Worm (Caenorhabditis elegans): ENCODE measurements around the gene enu-3.6.

enu-3.6 gene

DNA sequence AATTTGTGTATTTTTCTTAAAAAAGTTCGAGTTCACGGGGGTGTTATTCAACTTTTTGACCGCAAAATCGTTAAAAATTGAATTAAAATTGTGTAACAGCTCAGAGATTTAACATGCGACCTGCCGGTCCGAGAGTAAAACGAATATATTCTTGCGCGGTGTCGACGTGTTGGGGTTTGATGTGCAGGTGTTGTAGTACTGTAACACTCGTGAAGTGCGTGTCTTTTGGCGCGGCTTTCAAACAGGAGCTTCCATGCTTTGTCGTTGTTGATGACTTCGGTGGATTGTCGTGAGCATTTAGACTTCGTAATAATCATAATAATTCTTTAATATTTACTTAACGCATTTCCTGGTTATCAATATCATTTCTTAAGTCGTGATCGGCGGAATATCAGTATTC lies 19.7 kb upstream of the enu-3.6 start, which contains the start of gene tat-3 (continued):
- TF ChIP-seq K12H6.12 (tag; optimal IDR thresholded peaks at IDR 0.05) (no peak), F57C9.4 (tag; optimal IDR thresholded peaks at IDR 0.05) (no peak), lag-1 (GFP tag; IDR thresholded peaks at IDR 0.05) (no peak), ZK185.1 (tag; optimal IDR thresholded peaks at IDR 0.05; ENCODE audit: poor library complexity, severe bottlenecking) (no peak), F55B11.4 (tag; optimal IDR thresholded peaks at IDR 0.05; ENCODE audit: borderline replicate concordance, insufficient read depth) (no peak), ceh-79 (tag; optimal IDR thresholded peaks at IDR 0.05) (no peak), ekl-4 (GFP tag; IDR thresholded peaks at IDR 0.05) (0 out of 2 replicates have a peak, but pooled peaks have one; percentile 20), ceh-91 (GFP tag; IDR thresholded peaks at IDR 0.05) (peak; percentile 33; the same call in 1 of the 2 replicates), ztf-22 (GFP tag; optimal IDR thresholded peaks at IDR 0.05) (no peak), D2030.7 (GFP tag; IDR thresholded peaks at IDR 0.05) (peak; percentile 34; the same call in 1 of the 2 replicates), rcor-1 (GFP tag; IDR thresholded peaks at IDR 0.05) (no peak), mel-28 (tag; optimal IDR thresholded peaks at IDR 0.05; ENCODE audit: borderline replicate concordance) (no peak), Y56A3A.18 (GFP tag; IDR thresholded peaks at IDR 0.05) (no peak), Y95B8A.8 (GFP tag; IDR thresholded peaks at IDR 0.05) (no peak), ztf-26 (tag; optimal IDR thresholded peaks at IDR 0.05) (no peak), F33H1.4 (GFP tag; IDR thresholded peaks at IDR 0.05) (peak; percentile 49), F57A8.1 (GFP tag; optimal IDR thresholded peaks at IDR 0.05) (no peak)

DNA sequence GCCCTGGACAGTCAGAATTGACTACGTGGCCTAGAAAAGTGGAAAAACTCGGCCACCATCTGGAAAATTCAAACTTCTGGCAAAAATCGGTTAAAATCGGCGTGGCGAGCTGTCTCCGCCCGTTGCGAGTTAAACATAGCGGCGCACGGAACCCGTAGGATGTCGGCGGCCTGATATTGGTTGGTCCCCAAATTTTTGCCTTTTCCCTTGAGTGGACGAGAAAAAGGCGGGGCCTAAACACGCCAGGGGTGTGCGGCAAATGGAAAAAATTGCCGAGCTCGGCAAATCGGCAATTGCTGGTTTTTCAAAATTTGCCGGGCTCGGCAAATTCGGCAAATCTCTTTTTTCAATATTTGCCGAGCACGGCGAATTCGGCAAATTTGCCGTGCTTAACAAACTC lies 16.9 kb upstream of the enu-3.6 start:
- TF ChIP-seq Y79H2A.3 (GFP tag; conservative IDR thresholded peaks at IDR 0.05) (no peak), snpc-3.4 (tag; optimal IDR thresholded peaks at IDR 0.05) (peak; percentile 55), tlf-1 (GFP tag; optimal IDR thresholded peaks at IDR 0.05) (no peak), let-526 (GFP tag; IDR thresholded peaks at IDR 0.05) (no peak), ztf-28 (GFP tag; IDR thresholded peaks at IDR 0.05) (no peak), B0019.2 (GFP tag; conservative IDR thresholded peaks at IDR 0.05) (no peak; the same call in 1 of the 2 replicates), rcor-1 (GFP tag; IDR thresholded peaks at IDR 0.05) (peak; percentile 56; the same call in 1 of the 2 replicates), lag-1 (GFP tag; IDR thresholded peaks at IDR 0.05) (no peak), Y53G8AR.9 (GFP tag; conservative IDR thresholded peaks at IDR 0.05) (peak; percentile 65; the same call in 1 of the 2 replicates), ceh-100 (GFP tag; IDR thresholded peaks at IDR 0.05) (peak; percentile 51; the same call in 1 of the 2 replicates), C17E4.6 (GFP tag; IDR thresholded peaks at IDR 0.05) (0 out of 2 replicates have a peak, but pooled peaks have one; percentile 30), hsf-1 (GFP tag; IDR thresholded peaks at IDR 0.05) (peak; percentile 67), tbp1 (GFP tag; optimal IDR thresholded peaks at IDR 0.05) (peak; percentile 60), nfyb-1 (GFP tag; IDR thresholded peaks at IDR 0.05) (0 out of 2 replicates have a peak, but pooled peaks have one; percentile 40), ztf-18 (tag; optimal IDR thresholded peaks at IDR 0.05) (no peak), die-1 (tag; optimal IDR thresholded peaks at IDR 0.05) (no peak), D2030.7 (GFP tag; IDR thresholded peaks at IDR 0.05) (peak; percentile 92), snpc-1.3 (tag; optimal IDR thresholded peaks at IDR 0.05; ENCODE audit: insufficient read depth) (peak; percentile 5), F57A8.1 (GFP tag; optimal IDR thresholded peaks at IDR 0.05) (no peak), ztf-26 (tag; optimal IDR thresholded peaks at IDR 0.05) (no peak), F49E8.2 (tag; optimal IDR thresholded peaks at IDR 0.05; ENCODE audit: insufficient read depth) (no peak), lin-40 (tag; optimal IDR thresholded peaks at IDR 0.05) (no peak), snpc-1.1 (tag; optimal IDR thresholded peaks at IDR 0.05; ENCODE audit: insufficient read depth) (peak; percentile 90), lin-26 (GFP tag; IDR thresholded peaks at IDR 0.05) (peak; percentile 87), madf-6 (GFP tag; IDR thresholded peaks at IDR 0.05) (peak; percentile 79), pbrm-1 (GFP tag; IDR thresholded peaks at IDR 0.05) (peak; percentile 83), unc-130 (GFP tag; optimal IDR thresholded peaks at IDR 0.05) (no peak), aptf-2 (GFP tag; conservative IDR thresholded peaks at IDR 0.05) (no peak), cebp-1 (GFP tag; IDR thresholded peaks at IDR 0.05) (no peak), cebp-1 (tag; optimal IDR thresholded peaks at IDR 0.05) (no peak), dox-1 (GFP tag; IDR thresholded peaks at IDR 0.05) (peak; percentile 66; the same call in 1 of the 2 replicates), ceh-91 (GFP tag; IDR thresholded peaks at IDR 0.05) (peak; percentile 59), F33H1.4 (GFP tag; IDR thresholded peaks at IDR 0.05) (peak; percentile 53), madf-8 (GFP tag; conservative IDR thresholded peaks at IDR 0.05) (peak; percentile 39; the same call in 1 of the 2 replicates), attf-6 (GFP tag; IDR thresholded peaks at IDR 0.05) (0 out of 2 replicates have a peak, but pooled peaks have one; percentile 54)
